Worm (Caenorhabditis elegans): ENCODE results near the gene fut-6.

Gene fut-6

DNA sequence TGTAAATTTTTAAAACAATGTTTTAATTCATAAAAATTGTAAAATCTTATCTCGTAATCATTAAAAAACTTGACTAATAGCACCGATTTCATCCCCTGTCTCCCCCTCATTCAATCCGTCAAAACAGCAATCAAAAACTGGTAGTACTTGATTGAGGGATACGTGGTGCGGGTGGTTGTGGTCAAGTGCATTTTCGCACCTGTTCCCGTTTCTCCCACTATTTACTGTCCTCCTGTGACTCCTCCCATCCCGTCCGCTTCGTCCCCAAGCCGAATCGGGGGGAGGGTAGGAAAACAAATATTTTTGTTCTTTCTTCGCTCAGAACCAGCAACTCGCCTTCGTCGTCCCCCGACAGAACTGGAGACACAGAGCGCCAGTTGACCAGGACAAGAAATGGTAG, 6.9 kb downstream of the fut-6 start, which contains the start of gene lgc-27:
Gene lgc-27 (plus strand): TSS at position 301 of the 400 bp plus-strand sequence.
- TF ChIP-seq lin-35 (GFP tag; optimal IDR thresholded peaks at IDR 0.05), result no peak
- no peak for TF ChIP-seq nhr-28 (tag; optimal IDR thresholded peaks at IDR 0.05)
- no peak for TF ChIP-seq unc-130 (tag; optimal IDR thresholded peaks at IDR 0.05)
- TF ChIP-seq unc-30 (tag; optimal IDR thresholded peaks at IDR 0.05), result no peak
- TF ChIP-seq jun-1 (tag; optimal IDR thresholded peaks at IDR 0.05), result no peak
- TF ChIP-seq swsn-7 (tag; optimal IDR thresholded peaks at IDR 0.05), result no peak
- TF ChIP-seq nhr-76 (tag; optimal IDR thresholded peaks at IDR 0.05), result no peak

ce11 chrII:4640748-4641147, 15.0 kb downstream of the fut-6 start:
- TF ChIP-seq efl-3 (GFP tag; optimal IDR thresholded peaks at IDR 0.05) (no peak), efl-1 (optimal IDR thresholded peaks at IDR 0.05) (peak; percentile 36 to 44), efl-1 (GFP tag; optimal IDR thresholded peaks at IDR 0.05 in 1 of 2) (no peak), nhr-84 (tag; optimal IDR thresholded peaks at IDR 0.05) (no peak), mep-1 (tag; optimal IDR thresholded peaks at IDR 0.05) (peak; percentile 5), nhr-20 (tag; optimal IDR thresholded peaks at IDR 0.05) (no peak), nhr-237 (tag; optimal IDR thresholded peaks at IDR 0.05) (no peak), nhr-71 (tag; optimal IDR thresholded peaks at IDR 0.05) (no peak), lin-35 (GFP tag; optimal IDR thresholded peaks at IDR 0.05) (peak in 1 of 2 experiments; percentile 5), rnt-1 (tag; optimal IDR thresholded peaks at IDR 0.05) (peak; percentile 9), fkh-8 (tag; optimal IDR thresholded peaks at IDR 0.05) (peak; percentile 29), lin-14 (GFP tag; optimal IDR thresholded peaks at IDR 0.05) (peak; percentile 49), ceh-8 (GFP tag; optimal IDR thresholded peaks at IDR 0.05) (no peak), ceh-82 (tag; optimal IDR thresholded peaks at IDR 0.05) (peak in 1 of 3 experiments; percentile 4), xbp-1 (tag; optimal IDR thresholded peaks at IDR 0.05) (no peak)

ce11 chrII:4638891-4639290, 16.8 kb downstream of the fut-6 start:
- TF ChIP-seq efl-1 (optimal IDR thresholded peaks at IDR 0.05), result peak in 1 of 2 experiments; percentile 8
- TF ChIP-seq efl-1 (GFP tag; optimal IDR thresholded peaks at IDR 0.05 in 1 of 2), result peak in 1 of 2 experiments; percentile 87
- TF ChIP-seq mep-1 (tag; optimal IDR thresholded peaks at IDR 0.05), result peak; percentile 31
- peak; percentile 50 for TF ChIP-seq grh-1 (GFP tag; IDR thresholded peaks at IDR 0.05)
- no peak for TF ChIP-seq nhr-237 (tag; optimal IDR thresholded peaks at IDR 0.05)
- TF ChIP-seq elt-3 (tag; optimal IDR thresholded peaks at IDR 0.05), result peak in 1 of 6 experiments; percentile 38
- TF ChIP-seq lin-14 (GFP tag; optimal IDR thresholded peaks at IDR 0.05), result peak; percentile 69
- peak; percentile 79 for TF ChIP-seq blmp-1 (tag; optimal IDR thresholded peaks at IDR 0.05)
- no peak for TF ChIP-seq nhr-76 (tag; optimal IDR thresholded peaks at IDR 0.05)
- TF ChIP-seq nhr-85 (tag), result peak; percentile 65
- TF ChIP-seq F16B12.6 (tag; optimal IDR thresholded peaks at IDR 0.05), result no peak
- no peak for TF ChIP-seq ets-5 (GFP tag; IDR thresholded peaks at IDR 0.05)
- no peak for TF ChIP-seq lin-39 (tag; optimal IDR thresholded peaks at IDR 0.05)

DNA sequence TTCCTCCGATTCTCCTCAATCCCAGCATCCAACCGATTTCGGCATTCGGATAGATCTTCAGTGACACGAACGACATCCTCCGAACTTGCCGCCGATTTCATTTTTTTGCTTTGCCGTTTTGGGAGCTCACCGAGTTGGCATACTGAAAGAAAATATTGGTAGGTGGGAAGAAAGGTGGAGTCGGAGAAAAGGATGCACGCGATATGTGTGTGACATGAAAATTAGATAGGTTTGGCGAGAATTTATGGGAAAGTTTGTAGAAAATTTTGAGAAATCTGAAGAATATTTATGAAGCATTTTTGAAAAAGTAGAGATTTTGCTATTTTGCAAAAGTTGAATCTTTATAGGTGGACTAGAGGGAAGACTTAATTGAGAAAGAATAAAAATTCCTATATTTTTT, 17.5 kb downstream of the fut-6 start, which contains the start of gene che-10:
Gene che-10 (minus strand): TSS at position 101 of the 400 bp plus-strand sequence.
- TF ChIP-seq efl-1 (optimal IDR thresholded peaks at IDR 0.05) (no peak), efl-1 (GFP tag; optimal IDR thresholded peaks at IDR 0.05 in 1 of 2) (peak in 1 of 2 experiments; percentile 66), hlh-17 (GFP tag; optimal IDR thresholded peaks at IDR 0.05; ENCODE audit: borderline replicate concordance) (no peak)

DNA sequence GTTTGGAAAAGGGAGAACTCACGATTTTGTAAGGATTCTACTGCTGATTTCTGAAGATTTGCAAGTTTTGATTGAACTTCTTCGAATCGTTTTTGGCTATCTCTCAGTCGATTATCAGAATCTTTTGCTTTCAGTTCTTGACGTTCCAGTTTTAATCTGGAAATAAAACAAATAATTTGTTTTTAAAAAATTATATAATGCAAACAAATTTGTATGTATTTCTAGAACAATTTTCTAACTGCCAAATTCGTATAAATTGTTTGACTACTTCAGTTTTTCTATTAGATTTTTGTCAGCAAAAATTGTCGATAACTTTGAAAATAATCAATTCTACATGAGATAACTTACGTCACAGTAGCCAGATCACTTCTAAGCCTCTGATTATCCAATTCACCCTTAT, 24.3 kb downstream of the fut-6 start:
- no peak for TF ChIP-seq hlh-17 (GFP tag; optimal IDR thresholded peaks at IDR 0.05; ENCODE audit: borderline replicate concordance)
- no peak for TF ChIP-seq nhr-11 (tag; optimal IDR thresholded peaks at IDR 0.05)
- no peak for TF ChIP-seq dpl-1 (GFP tag; optimal IDR thresholded peaks at IDR 0.05)
- no peak for TF ChIP-seq mab-9 (GFP tag; IDR thresholded peaks at IDR 0.05)
- no peak for TF ChIP-seq isw-1 (GFP tag; IDR thresholded peaks at IDR 0.05)
- TF ChIP-seq elt-3 (tag; optimal IDR thresholded peaks at IDR 0.05), result no peak
- no peak for TF ChIP-seq F16B12.6 (tag; optimal IDR thresholded peaks at IDR 0.05)
- no peak for TF ChIP-seq ztf-4 (tag; optimal IDR thresholded peaks at IDR 0.05)
- no peak for TF ChIP-seq fos-1 (tag; optimal IDR thresholded peaks at IDR 0.05)
- no peak for TF ChIP-seq xbp-1 (tag; optimal IDR thresholded peaks at IDR 0.05)
- TF ChIP-seq lin-35 (GFP tag; optimal IDR thresholded peaks at IDR 0.05), result no peak
- no peak for TF ChIP-seq unc-98 (GFP tag; IDR thresholded peaks at IDR 0.05)
- TF ChIP-seq ceh-82 (tag; optimal IDR thresholded peaks at IDR 0.05), result no peak
- no peak for TF ChIP-seq unc-86 (tag; optimal IDR thresholded peaks at IDR 0.05)
- no peak for TF ChIP-seq hlh-4 (tag; optimal IDR thresholded peaks at IDR 0.05)
- no peak for TF ChIP-seq nhr-12 (tag; optimal IDR thresholded peaks at IDR 0.05)
- TF ChIP-seq egl-13 (tag; optimal IDR thresholded peaks at IDR 0.05), result no peak
- no peak for TF ChIP-seq unc-130 (tag; optimal IDR thresholded peaks at IDR 0.05)
- TF ChIP-seq fkh-8 (tag; optimal IDR thresholded peaks at IDR 0.05), result no peak
- no peak for TF ChIP-seq ztf-11 (tag; optimal IDR thresholded peaks at IDR 0.05)
